Worm (Caenorhabditis elegans) whole organism, early embryonic: ENCODE data around the gene C34B4.2.

ENCODE experiments used
- B0310.2 ChIP-seq: sonication (generic microtip); optimal IDR thresholded peaks from 2 replicates; lab custom pipeline; 2016; ENCODE audit warnings: mild to moderate bottlenecking, missing genetic modification characterization, missing compliant biosample characterization
- F13C5.2 ChIP-seq: sonication (generic microtip); optimal IDR thresholded peaks from 2 replicates; lab custom pipeline; 2017; ENCODE audit warnings: mild to moderate bottlenecking, missing genetic modification characterization, inconsistent platforms, missing compliant biosample characterization
- aly-1 ChIP-seq: sonication (generic microtip); optimal IDR thresholded peaks from 2 replicates; lab custom pipeline; 2016; ENCODE audit warnings: missing genetic modification characterization, missing compliant biosample characterization
- ama-1 ChIP-seq: fragments of 150-350 bp; optimal IDR thresholded peaks from 2 replicates; lab custom pipeline; 2014
- ceh-13 ChIP-seq: fragments of 200-800 bp; sonication (Bioruptor generic); optimal IDR thresholded peaks from 2 replicates; lab custom pipeline; 2018; ENCODE audit warnings: mild to moderate bottlenecking, missing genetic modification characterization, missing compliant biosample characterization
- ceh-36 ChIP-seq: sonication (generic microtip); optimal IDR thresholded peaks from 2 replicates; lab custom pipeline; 2016; ENCODE audit warnings: missing genetic modification characterization, inconsistent platforms, missing compliant biosample characterization
- ets-7 ChIP-seq: sonication (generic microtip); optimal IDR thresholded peaks from 2 replicates; lab custom pipeline; 2016; ENCODE audit warnings: missing genotype, missing genetic modification characterization, missing compliant biosample characterization
- flt-1 ChIP-seq: fragments of 200-800 bp; sonication (Bioruptor generic); IDR thresholded peaks from 2 replicates; pipeline ENCODE4 v1.3.6; 2022; ENCODE audit warnings: missing genetic modification characterization, missing compliant biosample characterization
- hmbx-1 ChIP-seq: sonication (generic microtip); optimal IDR thresholded peaks from 2 replicates; lab custom pipeline; 2016; ENCODE audit warnings: mild to moderate bottlenecking, missing genetic modification characterization, missing compliant biosample characterization
- hnd-1 ChIP-seq: sonication (generic microtip); optimal IDR thresholded peaks from 2 replicates; lab custom pipeline; 2016; ENCODE audit warnings: missing genetic modification characterization, missing compliant biosample characterization
- pes-1 ChIP-seq: fragments of 200-800 bp; sonication (Bioruptor generic); IDR thresholded peaks from 2 replicates; pipeline ENCODE4 v1.3.6; 2022; ENCODE audit warnings: missing genetic modification reagents, missing genetic modification characterization, missing compliant biosample characterization
- scrt-1 ChIP-seq: fragments of 200-800 bp; sonication (Bioruptor generic); IDR thresholded peaks from 2 replicates; pipeline ENCODE4 v1.3.6; 2022; ENCODE audit warnings: missing genetic modification characterization, missing compliant biosample characterization
- sea-1 ChIP-seq: fragments of 200-800 bp; sonication (Bioruptor generic); conservative IDR thresholded peaks from 2 replicates; pipeline ENCODE4 v1.3.6; 2022; ENCODE audit warnings: missing genetic modification characterization, missing compliant biosample characterization
- tbx-11 ChIP-seq: fragments of 200-800 bp; sonication (Bioruptor generic); IDR thresholded peaks from 2 replicates; pipeline ENCODE4 v1.3.6; 2022; ENCODE audit warnings: missing genetic modification characterization, missing compliant biosample characterization
- tbx-37 ChIP-seq: fragments of 200-800 bp; sonication (Bioruptor generic); conservative IDR thresholded peaks from 2 replicates; pipeline ENCODE4 v1.3.6; 2022; ENCODE audit warnings: missing genetic modification reagents, missing genetic modification characterization, missing compliant biosample characterization
- tra-4 ChIP-seq: sonication (generic microtip); optimal IDR thresholded peaks from 2 replicates; lab custom pipeline; 2017; ENCODE audit warnings: missing genetic modification characterization, missing compliant biosample characterization

The C34B4.2 gene

ce11 chrV:13082442-13083126, at the start of gene C34B4.2:
Gene C34B4.2, plus strand, starts transcription at chrV:13083055.
- TF ChIP-seq ama-1 (lab: Kevin White, UChicago) (no peak), pes-1 (no peak), hnd-1 (tag; lab: Kevin White, UChicago) (no peak), scrt-1 (no peak)

DNA sequence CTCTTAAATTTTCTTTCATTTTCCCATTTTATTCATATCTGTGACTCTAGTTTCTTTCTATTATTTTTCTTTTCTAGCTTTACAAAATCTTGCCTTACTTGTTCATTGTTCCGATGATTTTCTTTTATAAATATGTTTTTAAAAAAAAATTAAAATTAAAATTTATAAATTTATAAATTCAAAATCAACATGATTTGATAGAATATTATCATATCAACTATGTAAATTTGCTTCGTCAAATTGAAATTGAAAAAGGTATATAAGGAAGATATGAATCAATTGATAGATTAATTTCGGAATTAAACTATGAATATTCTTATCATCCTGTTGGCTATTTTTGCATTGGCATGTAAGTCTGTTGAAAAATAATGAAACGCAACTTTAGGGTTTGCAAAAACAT, 49.6 kb upstream of the C34B4.2 start, which contains the start of gene W07G4.1:
Gene W07G4.1, plus strand, starts transcription at position 301 of the 400 bp plus-strand sequence.
- TF ChIP-seq tbx-11, result no peak
- no peak for TF ChIP-seq B0310.2 (tag; lab: Kevin White, UChicago)
- no peak for TF ChIP-seq scrt-1
- TF ChIP-seq hnd-1 (tag; lab: Kevin White, UChicago), result no peak
- no peak for TF ChIP-seq sea-1 (GFP tag; lab: Robert Waterston, UW)
- TF ChIP-seq pes-1, result no peak
- TF ChIP-seq F13C5.2, result no peak
- TF ChIP-seq ceh-13, result no peak
- TF ChIP-seq tra-4, result no peak
- no peak for TF ChIP-seq ets-7
- TF ChIP-seq ama-1 (lab: Kevin White, UChicago), result no peak
- no peak for TF ChIP-seq flt-1 (GFP tag; lab: Robert Waterston, UW)

DNA sequence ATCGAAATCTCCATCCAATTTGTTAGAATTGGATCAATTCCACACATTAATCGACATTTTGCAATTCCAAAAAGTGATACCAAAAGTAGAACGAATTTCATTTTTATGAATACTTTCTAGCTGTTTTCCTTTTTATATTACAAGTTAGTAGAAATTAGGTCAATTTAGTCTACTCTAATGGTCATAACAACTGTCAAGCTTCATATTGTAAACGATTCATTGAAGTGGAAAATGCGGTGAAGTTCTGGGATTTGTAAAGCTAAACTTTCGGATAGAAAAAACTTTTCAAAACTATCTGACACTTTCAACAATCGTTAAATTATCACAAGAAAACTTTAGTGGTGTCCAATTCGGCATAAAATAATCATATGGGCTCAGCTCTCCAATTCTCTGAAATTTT, 48.3 kb upstream of the C34B4.2 start, which contains the start of gene W07G4.7:
Gene W07G4.7, minus strand, starts transcription at position 101 of the 400 bp plus-strand sequence.
- TF ChIP-seq pes-1 (no peak), ets-7 (no peak), F13C5.2 (no peak), sea-1 (GFP tag; lab: Robert Waterston, UW) (no peak), scrt-1 (no peak), hmbx-1 (tag; lab: Kevin White, UChicago) (no peak), ceh-13 (no peak), aly-1 (tag; lab: Kevin White, UChicago) (no peak)

- TF ChIP-seq aly-1 (tag; lab: Kevin White, UChicago) (no peak), flt-1 (GFP tag; lab: Robert Waterston, UW) (no peak), scrt-1 (no peak), pes-1 (no peak), ceh-36 (tag; lab: Kevin White, UChicago) (no peak), sea-1 (GFP tag; lab: Robert Waterston, UW) (no peak), ceh-13 (no peak), ama-1 (lab: Kevin White, UChicago) (no peak), F13C5.2 (no peak)
Observed at ce11 chrV:13036466-13036865, 46.4 kb upstream of the C34B4.2 start, which contains the start of gene W07G4.2. Gene W07G4.2, minus strand, starts transcription at chrV:13036566.

ce11 chrV:13041666-13042065, 41.2 kb upstream of the C34B4.2 start, which contains the start of gene scyl-1:
Gene scyl-1, minus strand, starts transcription at chrV:13041721.
- TF ChIP-seq F13C5.2, result peak; percentile 11
- no peak for TF ChIP-seq tbx-11
- 0 out of 2 replicates have a peak, but pooled peaks have one; percentile 16 for TF ChIP-seq tbx-37 (GFP tag; lab: Robert Waterston, UW)
- peak; percentile 31; the same call in 1 of the 2 replicates for TF ChIP-seq flt-1 (GFP tag; lab: Robert Waterston, UW)

DNA sequence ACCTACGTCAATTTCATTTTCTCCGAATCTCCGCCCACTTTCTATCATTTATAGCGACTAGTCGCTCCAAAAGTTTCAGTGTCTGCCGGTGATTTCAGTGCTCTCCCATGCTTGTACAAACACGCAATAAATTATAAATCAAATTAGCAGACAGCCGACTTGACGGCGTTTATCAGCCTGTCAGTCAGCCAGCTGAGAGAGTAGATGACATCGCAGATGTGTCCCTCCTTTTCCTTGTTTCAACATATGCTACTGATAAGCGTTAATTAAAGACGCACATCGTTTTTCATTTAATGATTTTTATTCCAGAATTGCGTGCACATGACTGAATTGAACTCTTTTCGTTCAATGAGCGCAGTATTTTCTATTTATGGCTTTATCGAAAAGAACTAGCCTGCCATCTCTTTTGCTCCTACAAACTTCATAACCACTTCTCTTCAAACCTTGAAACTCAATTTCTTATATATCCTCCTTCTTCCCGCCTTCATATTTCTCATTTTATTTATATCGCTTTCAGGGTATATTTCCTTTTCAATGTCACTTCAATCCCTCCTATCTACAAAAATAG, 39.6 kb upstream of the C34B4.2 start, which contains the start of gene lap-2:
Gene lap-2, plus strand, starts transcription at position 518 of the 568 bp plus-strand sequence.
- TF ChIP-seq tbx-11 (no peak), flt-1 (GFP tag; lab: Robert Waterston, UW) (no peak), hnd-1 (tag; lab: Kevin White, UChicago) (no peak), B0310.2 (tag; lab: Kevin White, UChicago) (no peak), scrt-1 (no peak), aly-1 (tag; lab: Kevin White, UChicago) (no peak), F13C5.2 (no peak), ceh-36 (tag; lab: Kevin White, UChicago) (no peak), ceh-13 (no peak), tra-4 (no peak)

ce11 chrV:13043832-13044521, 38.9 kb upstream of the C34B4.2 start:
- TF ChIP-seq ceh-13 (no peak), flt-1 (GFP tag; lab: Robert Waterston, UW) (no peak), hnd-1 (tag; lab: Kevin White, UChicago) (no peak)

DNA sequence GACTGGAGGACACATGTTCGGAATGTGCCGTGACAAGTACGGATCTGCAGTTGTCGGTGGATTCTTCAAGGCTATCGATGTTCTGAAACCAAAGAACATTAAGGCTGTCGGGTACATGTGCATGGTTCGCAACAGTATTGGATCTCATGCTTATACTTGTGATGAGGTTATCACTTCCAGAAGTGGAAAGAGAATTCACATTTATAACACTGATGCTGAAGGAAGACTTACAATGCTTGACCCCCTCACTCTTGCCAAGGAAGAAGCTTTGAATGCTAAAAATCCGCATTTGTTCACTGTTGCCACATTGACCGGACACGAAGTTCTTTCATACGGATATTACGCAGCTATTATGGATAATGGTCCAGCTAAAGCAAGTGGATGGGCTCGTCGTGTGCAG, 37.8 kb upstream of the C34B4.2 start:
- no peak for TF ChIP-seq hnd-1 (tag; lab: Kevin White, UChicago)
